Worm (Caenorhabditis elegans): ENCODE measurements around the gene lin-48.

Gene lin-48

ce11 chrIII:3736302-3736701 is 8.9 kb upstream of the lin-48 start, which contains the start of gene F34D10.4:
F34D10.4 (plus strand) TSS chrIII:3736602.
- TF ChIP-seq ztf-29 (GFP tag; IDR thresholded peaks at IDR 0.05) (no peak), med-1 (GFP tag; optimal IDR thresholded peaks at IDR 0.05; ENCODE audit: insufficient read depth) (no peak), flt-1 (GFP tag; IDR thresholded peaks at IDR 0.05) (no peak), tab-1 (GFP tag; IDR thresholded peaks at IDR 0.05) (no peak), ref-1 (GFP tag; conservative IDR thresholded peaks at IDR 0.05) (no peak), cog-1 (tag; optimal IDR thresholded peaks at IDR 0.05) (no peak), klf-2 (GFP tag; conservative IDR thresholded peaks at IDR 0.05) (no peak), T22C8.4 (GFP tag; IDR thresholded peaks at IDR 0.05) (no peak), ztf-23 (GFP tag; IDR thresholded peaks at IDR 0.05) (no peak)

ce11 chrIII:3737742-3738141 is 7.5 kb upstream of the lin-48 start:
- TF ChIP-seq klf-2 (GFP tag; conservative IDR thresholded peaks at IDR 0.05) (no peak), flt-1 (GFP tag; IDR thresholded peaks at IDR 0.05) (no peak), ref-1 (GFP tag; conservative IDR thresholded peaks at IDR 0.05) (no peak), ztf-23 (GFP tag; IDR thresholded peaks at IDR 0.05) (no peak), T22C8.4 (GFP tag; IDR thresholded peaks at IDR 0.05) (no peak), med-1 (GFP tag; optimal IDR thresholded peaks at IDR 0.05; ENCODE audit: insufficient read depth) (no peak), tab-1 (GFP tag; IDR thresholded peaks at IDR 0.05) (no peak), cog-1 (tag; optimal IDR thresholded peaks at IDR 0.05) (no peak), ztf-29 (GFP tag; IDR thresholded peaks at IDR 0.05) (no peak)

ce11 chrIII:3738331-3738730 is 6.9 kb upstream of the lin-48 start:
- TF ChIP-seq ztf-29 (GFP tag; IDR thresholded peaks at IDR 0.05) = no peak
- no peak for TF ChIP-seq med-1 (GFP tag; optimal IDR thresholded peaks at IDR 0.05; ENCODE audit: insufficient read depth)
- TF ChIP-seq ztf-23 (GFP tag; IDR thresholded peaks at IDR 0.05) = no peak
- TF ChIP-seq T22C8.4 (GFP tag; IDR thresholded peaks at IDR 0.05) = no peak
- no peak for TF ChIP-seq flt-1 (GFP tag; IDR thresholded peaks at IDR 0.05)
- TF ChIP-seq tab-1 (GFP tag; IDR thresholded peaks at IDR 0.05) = no peak
- no peak for TF ChIP-seq ref-1 (GFP tag; conservative IDR thresholded peaks at IDR 0.05)
- TF ChIP-seq cog-1 (tag; optimal IDR thresholded peaks at IDR 0.05) = no peak
- no peak for TF ChIP-seq klf-2 (GFP tag; conservative IDR thresholded peaks at IDR 0.05)

- no peak for TF ChIP-seq klf-2 (GFP tag; conservative IDR thresholded peaks at IDR 0.05)
- TF ChIP-seq ztf-23 (GFP tag; IDR thresholded peaks at IDR 0.05) = no peak
- TF ChIP-seq flt-1 (GFP tag; IDR thresholded peaks at IDR 0.05) = no peak
- no peak for TF ChIP-seq ref-1 (GFP tag; conservative IDR thresholded peaks at IDR 0.05)
- TF ChIP-seq ztf-29 (GFP tag; IDR thresholded peaks at IDR 0.05) = no peak
- TF ChIP-seq cog-1 (tag; optimal IDR thresholded peaks at IDR 0.05) = no peak
- TF ChIP-seq med-1 (GFP tag; optimal IDR thresholded peaks at IDR 0.05; ENCODE audit: insufficient read depth) = no peak
- TF ChIP-seq T22C8.4 (GFP tag; IDR thresholded peaks at IDR 0.05) = no peak
- no peak for TF ChIP-seq tab-1 (GFP tag; IDR thresholded peaks at IDR 0.05)
Measured at ce11 chrIII:3742090-3742489, 3.1 kb upstream of the lin-48 start.

- TF ChIP-seq T22C8.4 (GFP tag; IDR thresholded peaks at IDR 0.05) (no peak), ref-1 (GFP tag; conservative IDR thresholded peaks at IDR 0.05) (no peak), cog-1 (tag; optimal IDR thresholded peaks at IDR 0.05) (no peak), flt-1 (GFP tag; IDR thresholded peaks at IDR 0.05) (no peak), med-1 (GFP tag; optimal IDR thresholded peaks at IDR 0.05; ENCODE audit: insufficient read depth) (no peak), tab-1 (GFP tag; IDR thresholded peaks at IDR 0.05) (no peak), klf-2 (GFP tag; conservative IDR thresholded peaks at IDR 0.05) (no peak), ztf-29 (GFP tag; IDR thresholded peaks at IDR 0.05) (no peak)
Measured at ce11 chrIII:3743367-3743766, 1.9 kb upstream of the lin-48 start.

ce11 chrIII:3759312-3759711 is 14.1 kb downstream of the lin-48 start, which contains the start of gene arcp-1:
arcp-1 (minus strand) TSS chrIII:3759412.
- TF ChIP-seq klf-2 (GFP tag; conservative IDR thresholded peaks at IDR 0.05) = no peak
- TF ChIP-seq T22C8.4 (GFP tag; IDR thresholded peaks at IDR 0.05) = no peak
- no peak for TF ChIP-seq ref-1 (GFP tag; conservative IDR thresholded peaks at IDR 0.05)
- TF ChIP-seq ztf-29 (GFP tag; IDR thresholded peaks at IDR 0.05) = no peak
- no peak for TF ChIP-seq ztf-23 (GFP tag; IDR thresholded peaks at IDR 0.05)
- TF ChIP-seq cog-1 (tag; optimal IDR thresholded peaks at IDR 0.05) = no peak
- TF ChIP-seq flt-1 (GFP tag; IDR thresholded peaks at IDR 0.05) = no peak
- no peak for TF ChIP-seq tab-1 (GFP tag; IDR thresholded peaks at IDR 0.05)
- no peak for TF ChIP-seq med-1 (GFP tag; optimal IDR thresholded peaks at IDR 0.05; ENCODE audit: insufficient read depth)

- TF ChIP-seq ztf-23 (GFP tag; IDR thresholded peaks at IDR 0.05) (no peak), ztf-29 (GFP tag; IDR thresholded peaks at IDR 0.05) (no peak), tab-1 (GFP tag; IDR thresholded peaks at IDR 0.05) (no peak), klf-2 (GFP tag; conservative IDR thresholded peaks at IDR 0.05) (no peak), flt-1 (GFP tag; IDR thresholded peaks at IDR 0.05) (no peak), med-1 (GFP tag; optimal IDR thresholded peaks at IDR 0.05; ENCODE audit: insufficient read depth) (no peak), ref-1 (GFP tag; conservative IDR thresholded peaks at IDR 0.05) (no peak), cog-1 (tag; optimal IDR thresholded peaks at IDR 0.05) (no peak), T22C8.4 (GFP tag; IDR thresholded peaks at IDR 0.05) (no peak)
Measured at ce11 chrIII:3764043-3764442, 18.8 kb downstream of the lin-48 start.

- TF ChIP-seq ztf-23 (GFP tag; IDR thresholded peaks at IDR 0.05) (no peak), flt-1 (GFP tag; IDR thresholded peaks at IDR 0.05) (no peak)
Measured at ce11 chrIII:3764584-3764983, 19.3 kb downstream of the lin-48 start.

ce11 chrIII:3765460-3765859 is 20.2 kb downstream of the lin-48 start, which contains the start of gene C44F1.1:
C44F1.1 (minus strand) TSS chrIII:3765560.
- TF ChIP-seq cog-1 (tag; optimal IDR thresholded peaks at IDR 0.05) = no peak
- TF ChIP-seq med-1 (GFP tag; optimal IDR thresholded peaks at IDR 0.05; ENCODE audit: insufficient read depth) = no peak
- no peak for TF ChIP-seq tab-1 (GFP tag; IDR thresholded peaks at IDR 0.05)
- TF ChIP-seq ztf-29 (GFP tag; IDR thresholded peaks at IDR 0.05) = no peak
- no peak for TF ChIP-seq ztf-23 (GFP tag; IDR thresholded peaks at IDR 0.05)
- no peak for TF ChIP-seq klf-2 (GFP tag; conservative IDR thresholded peaks at IDR 0.05)
- no peak for TF ChIP-seq flt-1 (GFP tag; IDR thresholded peaks at IDR 0.05)
- TF ChIP-seq ref-1 (GFP tag; conservative IDR thresholded peaks at IDR 0.05) = no peak
- TF ChIP-seq T22C8.4 (GFP tag; IDR thresholded peaks at IDR 0.05) = no peak

ce11 chrIII:3768200-3768599 is 23.0 kb downstream of the lin-48 start, which contains the start of gene gmeb-3:
gmeb-3 (plus strand) TSS chrIII:3768500.
- TF ChIP-seq cog-1 (tag; optimal IDR thresholded peaks at IDR 0.05) (no peak), klf-2 (GFP tag; conservative IDR thresholded peaks at IDR 0.05) (no peak), ztf-23 (GFP tag; IDR thresholded peaks at IDR 0.05) (no peak)

Measured in whole organism, midembryonic.